Fruit fly (Drosophila melanogaster) whole organism, embryonic: Measurements from ENCODE around the gene CG5157.

Experiments used
- Abd-B ChIP-seq: fragments of 200-800 bp; sonication (Bioruptor generic); optimal IDR thresholded peaks from 2 replicates; lab custom pipeline; 2018; ENCODE audit warnings: missing biosample characterization, mild to moderate bottlenecking, missing genetic modification characterization, moderate library complexity
- Atf-2 ChIP-seq: fragments of 200-800 bp; sonication (Bioruptor generic); optimal IDR thresholded peaks from 2 replicates; lab custom pipeline; 2016; ENCODE audit warnings: missing biosample characterization, missing genetic modification characterization
- Atf6 ChIP-seq: fragments of 200-800 bp; sonication (Bioruptor generic); IDR thresholded peaks from 2 replicates; pipeline ENCODE4 v1.3.6; 2022; ENCODE audit warnings: missing biosample characterization, missing genetic modification characterization
- Awh ChIP-seq: fragments of 200-800 bp; sonication (Bioruptor generic); IDR thresholded peaks from 2 replicates; pipeline ENCODE4, ENCODE4 v1.3.6; 2022; ENCODE audit warnings: missing biosample characterization, missing genetic modification characterization
- BtbVII ChIP-seq: fragments of 200-800 bp; sonication (Bioruptor generic); optimal IDR thresholded peaks from 3 replicates; lab custom pipeline; 2017; ENCODE audit warnings: missing biosample characterization, mild to moderate bottlenecking, missing genetic modification characterization
- CG10462 ChIP-seq: fragments of 200-800 bp; sonication (Bioruptor generic); optimal IDR thresholded peaks from 2 replicates; lab custom pipeline; 2016; ENCODE audit warnings: missing biosample characterization, missing genetic modification characterization
- CG10979 ChIP-seq: fragments of 200-800 bp; sonication (Bioruptor generic); optimal IDR thresholded peaks from 2 replicates; lab custom pipeline; 2018; ENCODE audit warnings: missing biosample characterization, mild to moderate bottlenecking, missing genetic modification characterization, moderate library complexity
- CG12391 ChIP-seq: fragments of 200-800 bp; sonication (Bioruptor generic); optimal IDR thresholded peaks from 3 replicates; lab custom pipeline; 2018; ENCODE audit warnings: missing biosample characterization, mild to moderate bottlenecking, missing genetic modification characterization, moderate library complexity
- CG17328 ChIP-seq: fragments of 200-800 bp; sonication (Bioruptor generic); IDR thresholded peaks from 2 replicates; pipeline ENCODE4 v1.3.6; 2022; ENCODE audit warnings: missing biosample characterization, missing genetic modification characterization
- CG18599 ChIP-seq: fragments of 200-800 bp; sonication (Bioruptor generic); optimal IDR thresholded peaks from 3 replicates; lab custom pipeline; 2017; ENCODE audit warnings: missing biosample characterization, missing genetic modification characterization, mild to moderate bottlenecking, moderate library complexity, missing genetic modification reagents
- CG32772 ChIP-seq: fragments of 200-800 bp; sonication (Bioruptor generic); IDR thresholded peaks from 2 replicates; pipeline ENCODE4 v1.3.6; 2022; ENCODE audit warnings: missing biosample characterization, missing genetic modification characterization
- CG34224 ChIP-seq: fragments of 200-800 bp; sonication (Bioruptor generic); IDR thresholded peaks from 3 replicates; pipeline ENCODE4 v1.3.6; 2022; ENCODE audit warnings: missing biosample characterization, missing genetic modification characterization; ENCODE audit not compliant: partially characterized antibody
- CG4820 ChIP-seq: fragments of 200-800 bp; sonication (Bioruptor generic); optimal IDR thresholded peaks from 3 replicates; lab custom pipeline; 2016; ENCODE audit warnings: missing biosample characterization, missing genetic modification characterization
- CG9437 ChIP-seq: fragments of 200-800 bp; sonication (Bioruptor generic); optimal IDR thresholded peaks from 2 replicates; lab custom pipeline; 2018; ENCODE audit warnings: missing biosample characterization, mild to moderate bottlenecking, missing genetic modification characterization
- CG9876 ChIP-seq: fragments of 200-800 bp; sonication (Bioruptor generic); optimal IDR thresholded peaks from 2 replicates; lab custom pipeline; 2016; ENCODE audit warnings: missing biosample characterization, missing genetic modification characterization
- CTCF ChIP-seq: fragments of 200-800 bp; sonication (Bioruptor generic); optimal IDR thresholded peaks from 2 replicates; lab custom pipeline; 2017; ENCODE audit warnings: missing biosample characterization, mild to moderate bottlenecking, missing genetic modification characterization, moderate library complexity
- Dfd ChIP-seq, 2 experiments: fragments of >200 bp; optimal IDR thresholded peaks; 2 replicates each; lab custom pipeline; 2017; ENCODE audit warnings: missing biosample characterization in 2 of 2, missing genetic modification characterization in 2 of 2
- Ets65A ChIP-seq: fragments of 200-800 bp; sonication (Bioruptor generic); peaks from one replicate; lab custom pipeline; 2016; ENCODE audit warnings: missing biosample characterization, missing genetic modification characterization
- GATAe ChIP-seq: fragments of 200-800 bp; sonication (Bioruptor generic); conservative IDR thresholded peaks from 2 replicates; pipeline ENCODE4 v1.3.6; 2022; ENCODE audit warnings: missing biosample characterization, missing genetic modification characterization
- H2.0 ChIP-seq: fragments of 200-800 bp; sonication (Bioruptor generic); IDR thresholded peaks from 2 replicates; pipeline ENCODE4 v1.3.6; 2022; ENCODE audit warnings: missing biosample characterization, missing genetic modification characterization
- Oli ChIP-seq: fragments of 200-800 bp; sonication (Bioruptor generic); optimal IDR thresholded peaks from 2 replicates; lab custom pipeline; 2018; ENCODE audit warnings: missing biosample characterization, mild to moderate bottlenecking, missing genetic modification characterization, moderate library complexity
- Opbp ChIP-seq: fragments of 200-800 bp; sonication (Bioruptor generic); IDR thresholded peaks from 3 replicates; pipeline ENCODE4 v1.3.6; 2022; ENCODE audit warnings: missing biosample characterization, missing genetic modification characterization; ENCODE audit not compliant: partially characterized antibody
- Poxn ChIP-seq: fragments of 200-800 bp; sonication (Bioruptor generic); IDR thresholded peaks from 2 replicates; pipeline ENCODE4 v1.3.6; 2022; ENCODE audit warnings: missing biosample characterization, missing genetic modification characterization
- Rx ChIP-seq: fragments of 200-800 bp; sonication (Bioruptor generic); IDR thresholded peaks from 2 replicates; pipeline ENCODE4 v1.3.6; 2022; ENCODE audit warnings: missing biosample characterization, missing genetic modification characterization
- Vsx1 ChIP-seq: fragments of 200-800 bp; sonication (Bioruptor generic); optimal IDR thresholded peaks from 2 replicates; lab custom pipeline; 2017; ENCODE audit warnings: missing biosample characterization, mild to moderate bottlenecking, missing genetic modification characterization, missing genetic modification reagents
- ara ChIP-seq: fragments of 200-800 bp; sonication (Bioruptor generic); IDR thresholded peaks from 2 replicates; pipeline ENCODE4 v1.3.6; 2022; ENCODE audit warnings: missing biosample characterization, missing genetic modification characterization
- ato ChIP-seq: fragments of 200-800 bp; sonication (Bioruptor generic); IDR thresholded peaks from 2 replicates; pipeline ENCODE4 v1.3.6; 2022; ENCODE audit warnings: missing biosample characterization, missing genetic modification characterization; ENCODE audit not compliant: partially characterized antibody
- bcd ChIP-seq: fragments of 200-800 bp; sonication (Bioruptor generic); optimal IDR thresholded peaks from 2 replicates; lab custom pipeline; 2017; ENCODE audit warnings: missing biosample characterization, mild to moderate bottlenecking, missing genetic modification characterization
- bowl ChIP-seq: fragments of 200-800 bp; sonication (Bioruptor generic); IDR thresholded peaks from 2 replicates; pipeline ENCODE4 v1.3.6; 2022; ENCODE audit warnings: missing biosample characterization, missing genetic modification characterization
- cg ChIP-seq: fragments of 200-800 bp; sonication (Bioruptor generic); optimal IDR thresholded peaks from 3 replicates; lab custom pipeline; 2019; ENCODE audit warnings: missing biosample characterization, mild to moderate bottlenecking, missing genetic modification characterization, moderate library complexity
- da ChIP-seq: fragments of 200-800 bp; sonication (Bioruptor generic); optimal IDR thresholded peaks from 2 replicates; lab custom pipeline; 2016; ENCODE audit warnings: missing biosample characterization, missing genetic modification characterization
- dmrt99B ChIP-seq: fragments of 200-800 bp; sonication (Bioruptor generic); optimal IDR thresholded peaks from 2 replicates; lab custom pipeline; 2018; ENCODE audit warnings: missing biosample characterization, mild to moderate bottlenecking, missing genetic modification characterization, moderate library complexity
- dpn ChIP-seq, 2 experiments: fragments of 200-800 bp; sonication (Bioruptor generic); optimal IDR thresholded peaks; 3 replicates each; lab custom pipeline; 2016; ENCODE audit warnings: missing biosample characterization in 2 of 2, missing genetic modification characterization in 2 of 2
- esg ChIP-seq: fragments of 200-800 bp; sonication (Bioruptor generic); conservative IDR thresholded peaks from 2 replicates; pipeline ENCODE4 v1.3.6; 2022; ENCODE audit warnings: missing biosample characterization, missing genetic modification characterization
- fd64A ChIP-seq: fragments of 200-800 bp; sonication (Bioruptor generic); optimal IDR thresholded peaks from 3 replicates; lab custom pipeline; 2018; ENCODE audit warnings: missing biosample characterization, mild to moderate bottlenecking, missing genetic modification characterization
- gcm ChIP-seq: fragments of 200-800 bp; sonication (Bioruptor generic); optimal IDR thresholded peaks from 2 replicates; lab custom pipeline; 2019; ENCODE audit warnings: missing biosample characterization, mild to moderate bottlenecking, missing genetic modification characterization, moderate library complexity
- gt ChIP-seq: fragments of 200-800 bp; sonication (Bioruptor generic); IDR thresholded peaks from 2 replicates; pipeline ENCODE4 v1.3.6; 2022; ENCODE audit warnings: missing biosample characterization, missing genetic modification characterization
- h ChIP-seq: fragments of >200 bp; optimal IDR thresholded peaks from 2 replicates; lab custom pipeline; 2017
- hb ChIP-seq: fragments of 200-800 bp; sonication (Bioruptor generic); IDR thresholded peaks from 3 replicates; pipeline ENCODE4 v1.3.6; 2022; ENCODE audit warnings: missing biosample characterization, missing genetic modification characterization; ENCODE audit not compliant: partially characterized antibody
- hkb ChIP-seq, 2 experiments: fragments of 200-800 bp in 1 of 2; fragments of >200 bp in 1 of 2; sonication (Bioruptor generic) in 1 of 2; IDR thresholded peaks in 1 of 2; optimal IDR thresholded peaks in 1 of 2; 2 replicates each; pipeline versions ENCODE4 v1.3.6 to Lab custom; 2017 to 2022; ENCODE audit warnings: missing biosample characterization in 1 of 2, missing genetic modification characterization in 1 of 2
- kah ChIP-seq: fragments of 200-800 bp; sonication (Bioruptor generic); optimal IDR thresholded peaks from 2 replicates; lab custom pipeline; 2018; ENCODE audit warnings: missing biosample characterization, mild to moderate bottlenecking, missing genetic modification characterization
- lola ChIP-seq, 3 experiments: fragments of >200 bp in 2 of 3; fragments of 200-800 bp in 1 of 3; sonication (Bioruptor generic) in 1 of 3; optimal IDR thresholded peaks; 2 replicates each; lab custom pipeline; 2017 to 2019; ENCODE audit warnings: missing biosample characterization in 3 of 3, missing genetic modification characterization in 3 of 3, mild to moderate bottlenecking in 1 of 3, moderate library complexity in 1 of 3
- pan ChIP-seq, 4 experiments: fragments of >200 bp in 3 of 4; fragments of 200-800 bp in 1 of 4; sonication (Bioruptor generic) in 1 of 4; optimal IDR thresholded peaks in 3 of 4; IDR thresholded peaks in 1 of 4; 2 replicates each; pipeline versions ENCODE4 v1.3.6 to Lab custom; 2017 to 2022; ENCODE audit warnings: missing biosample characterization in 2 of 4, missing genetic modification characterization in 2 of 4, mixed read lengths in 1 of 4
- pho ChIP-seq: fragments of 200-800 bp; sonication (Bioruptor generic); optimal IDR thresholded peaks from 2 replicates; lab custom pipeline; 2016; ENCODE audit warnings: missing biosample characterization, missing genetic modification characterization
- pnt ChIP-seq: fragments of 200-800 bp; sonication (Bioruptor generic); optimal IDR thresholded peaks from 3 replicates; lab custom pipeline; 2016; ENCODE audit warnings: missing biosample characterization, missing genetic modification characterization
- salm ChIP-seq: fragments of 200-800 bp; sonication (Bioruptor generic); optimal IDR thresholded peaks from 2 replicates; lab custom pipeline; 2018; ENCODE audit warnings: missing biosample characterization, mild to moderate bottlenecking, missing genetic modification characterization
- seq ChIP-seq: fragments of 200-800 bp; sonication (Bioruptor generic); IDR thresholded peaks from 2 replicates; pipeline ENCODE4 v1.3.6; 2022; ENCODE audit warnings: missing biosample characterization, missing genetic modification characterization
- tap ChIP-seq: fragments of 200-800 bp; optimal IDR thresholded peaks from 3 replicates; lab custom pipeline; 2019; ENCODE audit warnings: missing biosample characterization, mild to moderate bottlenecking, missing genetic modification characterization, moderate library complexity
- vvl ChIP-seq: fragments of 200-800 bp; sonication (Bioruptor generic); IDR thresholded peaks from 2 replicates; pipeline ENCODE4 v1.3.6; 2022; ENCODE audit warnings: missing biosample characterization, missing genetic modification characterization
- wek ChIP-seq: fragments of 200-800 bp; sonication (Bioruptor generic); optimal IDR thresholded peaks from 3 replicates; lab custom pipeline; 2018; ENCODE audit warnings: missing biosample characterization, mild to moderate bottlenecking, missing genetic modification characterization, moderate library complexity
- z ChIP-seq: fragments of 200-800 bp; sonication (Bioruptor generic); IDR thresholded peaks from 3 replicates; pipeline ENCODE4 v1.3.6; 2022; ENCODE audit warnings: missing biosample characterization, missing genetic modification characterization
- zen ChIP-seq: fragments of 200-800 bp; sonication (Bioruptor generic); optimal IDR thresholded peaks from 3 replicates; lab custom pipeline; 2018; ENCODE audit warnings: missing biosample characterization, mild to moderate bottlenecking, missing genetic modification characterization, moderate library complexity

The CG5157 gene

DNA sequence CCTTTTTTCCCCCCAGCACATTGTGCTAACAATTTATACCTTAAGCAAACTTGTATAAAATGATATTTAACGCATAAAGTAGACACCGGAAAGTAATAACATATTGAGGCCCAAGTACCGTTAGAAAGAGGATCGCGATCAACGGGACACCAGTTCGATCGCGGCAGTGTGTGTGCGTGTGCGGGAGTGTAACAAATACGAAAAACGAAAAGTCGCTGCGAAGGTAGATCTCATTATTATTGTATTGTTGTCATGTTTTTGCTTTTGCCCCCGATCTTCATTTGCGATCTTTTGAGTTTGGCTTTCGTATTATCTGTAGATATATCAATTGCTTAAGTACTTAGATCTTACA is 5.6 kb downstream of the CG5157 start:
- no peak for TF ChIP-seq CG9876 (GFP tag; lab: Kevin White, UChicago)
- no peak for TF ChIP-seq pan (optimal IDR thresholded peaks at IDR 0.05; lab: Kevin White, UChicago)
- no peak for TF ChIP-seq pan (GFP tag; optimal IDR thresholded peaks at IDR 0.05 in 1 of 2, IDR thresholded peaks at IDR 0.05 in 1 of 2)
- TF ChIP-seq vvl (GFP tag; lab: Robert Waterston, UW) = no peak; the same call in 1 of the 2 replicates
- no peak for TF ChIP-seq Poxn
- no peak for TF ChIP-seq Ets65A (GFP tag; lab: Kevin White, UChicago)
- TF ChIP-seq fd64A (GFP tag; lab: Kevin White, UChicago) = no peak
- TF ChIP-seq Vsx1 (GFP tag; lab: Kevin White, UChicago) = no peak
- TF ChIP-seq bowl = no peak
- TF ChIP-seq Rx = 0 out of 2 replicates have a peak, but pooled peaks have one; percentile 3
- TF ChIP-seq ato (GFP tag; lab: Robert Waterston, UW) = no peak
- no peak for TF ChIP-seq tap (tag; lab: Kevin White, UChicago)
- TF ChIP-seq esg (GFP tag; lab: Robert Waterston, UW) = no peak
- no peak for TF ChIP-seq da (GFP tag; lab: Kevin White, UChicago)
- no peak for TF ChIP-seq CTCF (GFP tag; lab: Kevin White, UChicago)
- no peak for TF ChIP-seq ara
- TF ChIP-seq CG32772 (GFP tag; lab: Robert Waterston, UW) = no peak
- no peak for TF ChIP-seq CG12391 (tag; lab: Kevin White, UChicago)
- TF ChIP-seq H2.0 (GFP tag; lab: Robert Waterston, UW) = 0 out of 2 replicates have a peak, but pooled peaks have one; percentile 3
- peak; percentile 25; the same call in 1 of the 3 replicates for TF ChIP-seq CG34224
- no peak for TF ChIP-seq salm (tag; lab: Kevin White, UChicago)
- no peak for TF ChIP-seq CG17328 (GFP tag; lab: Robert Waterston, UW)
- no peak for TF ChIP-seq hkb (optimal IDR thresholded peaks at IDR 0.05; lab: Kevin White, UChicago)
- no peak for TF ChIP-seq hkb (GFP tag; IDR thresholded peaks at IDR 0.05; lab: Robert Waterston, UW)
- no peak for TF ChIP-seq gcm (GFP tag; lab: Kevin White, UChicago)
- TF ChIP-seq CG10979 (tag; lab: Kevin White, UChicago) = no peak
- TF ChIP-seq gt = no peak
- TF ChIP-seq pnt (GFP tag; lab: Kevin White, UChicago) = no peak
- TF ChIP-seq Atf6 = no peak
- TF ChIP-seq CG4820 (GFP tag; lab: Kevin White, UChicago) = no peak
- no peak for TF ChIP-seq CG9437
- no peak for TF ChIP-seq Opbp (GFP tag; lab: Robert Waterston, UW)
- no peak for TF ChIP-seq bcd
- no peak for TF ChIP-seq kah (GFP tag; lab: Kevin White, UChicago)
- no peak for TF ChIP-seq dmrt99B
- TF ChIP-seq cg (GFP tag; lab: Kevin White, UChicago) = peak; percentile 57
- TF ChIP-seq dpn (GFP tag; optimal IDR thresholded peaks at IDR 0.05; lab: Kevin White, UChicago) = no peak
- no peak for TF ChIP-seq wek
- TF ChIP-seq Oli (tag; lab: Kevin White, UChicago) = no peak
- TF ChIP-seq BtbVII (GFP tag; lab: Kevin White, UChicago) = no peak
- TF ChIP-seq pho = no peak
- no peak for TF ChIP-seq Dfd (GFP tag; optimal IDR thresholded peaks at IDR 0.05; lab: Kevin White, UChicago)
- no peak for TF ChIP-seq z (GFP tag; lab: Robert Waterston, UW)
- TF ChIP-seq zen (tag; lab: Kevin White, UChicago) = no peak
- no peak for TF ChIP-seq hb (GFP tag; lab: Robert Waterston, UW)
- TF ChIP-seq Atf-2 = no peak
- TF ChIP-seq h (lab: Kevin White, UChicago) = no peak
- no peak for TF ChIP-seq seq (GFP tag; lab: Robert Waterston, UW)
- no peak for TF ChIP-seq lola (GFP tag; optimal IDR thresholded peaks at IDR 0.05; lab: Kevin White, UChicago)
- no peak for TF ChIP-seq CG18599 (GFP tag; lab: Kevin White, UChicago)
- no peak for TF ChIP-seq Abd-B
- no peak for TF ChIP-seq Awh
- TF ChIP-seq CG10462 (GFP tag; lab: Kevin White, UChicago) = no peak
- no peak for TF ChIP-seq GATAe
